Worm (Caenorhabditis elegans) whole organism, late embryonic: ENCODE measurements around the gene F31D5.2.

Experiments used
- F13H6.1 ChIP-seq: sonication (generic microtip); optimal IDR thresholded peaks from 2 replicates; lab custom pipeline; 2016; ENCODE audit warnings: missing genetic modification characterization, missing compliant biosample characterization
- ama-1 ChIP-seq: fragments of 150-350 bp; optimal IDR thresholded peaks from 2 replicates; lab custom pipeline; 2014
- ceh-31 ChIP-seq: sonication (generic microtip); optimal IDR thresholded peaks from 2 replicates; lab custom pipeline; 2016; ENCODE audit warnings: missing genetic modification characterization, missing compliant biosample characterization
- ceh-9 ChIP-seq: sonication (generic microtip); optimal IDR thresholded peaks from 2 replicates; lab custom pipeline; 2016; ENCODE audit warnings: mild to moderate bottlenecking, missing genetic modification characterization, inconsistent platforms, missing compliant biosample characterization
- fkh-10 ChIP-seq: fragments of 150-350 bp; optimal IDR thresholded peaks from 2 replicates; lab custom pipeline; 2014; ENCODE audit warnings: missing biosample characterization, missing genetic modification reagents, missing genetic modification characterization
- lin-11 ChIP-seq: fragments of 200-800 bp; sonication (Bioruptor generic); optimal IDR thresholded peaks from 2 replicates; lab custom pipeline; 2018; ENCODE audit warnings: mild to moderate bottlenecking, missing genetic modification characterization, missing compliant biosample characterization
- nfya-1 ChIP-seq: sonication (generic microtip); optimal IDR thresholded peaks from 2 replicates; lab custom pipeline; 2017; ENCODE audit warnings: missing genetic modification characterization, mild to moderate bottlenecking, missing compliant biosample characterization, antibody characterized with exemption, moderate library complexity
- npax-4 ChIP-seq: sonication (generic microtip); optimal IDR thresholded peaks from 2 replicates; lab custom pipeline; 2016; ENCODE audit warnings: missing genetic modification characterization, missing compliant biosample characterization
- pax-1 ChIP-seq: fragments of 150-350 bp; optimal IDR thresholded peaks from 2 replicates; lab custom pipeline; 2014; ENCODE audit warnings: missing biosample characterization, missing genetic modification characterization
- pha-4 ChIP-seq: fragments of 150-350 bp; optimal IDR thresholded peaks from 2 replicates; lab custom pipeline; 2018; ENCODE audit warnings: missing biosample characterization, missing genetic modification reagents, missing genetic modification characterization
- pros-1 ChIP-seq: fragments of 150-350 bp; optimal IDR thresholded peaks from 2 replicates; lab custom pipeline; 2014; ENCODE audit warnings: missing biosample characterization, missing genetic modification reagents, missing genetic modification characterization
- rnt-1 ChIP-seq: sonication (generic microtip); optimal IDR thresholded peaks from 2 replicates; lab custom pipeline; 2016; ENCODE audit warnings: missing genetic modification characterization, missing compliant biosample characterization
- tbx-2 ChIP-seq: sonication (generic microtip); optimal IDR thresholded peaks from 2 replicates; lab custom pipeline; 2016; ENCODE audit warnings: missing genetic modification characterization, missing compliant biosample characterization
- unc-86 ChIP-seq: sonication (generic microtip); optimal IDR thresholded peaks from 2 replicates; lab custom pipeline; 2016; ENCODE audit warnings: missing genetic modification characterization, missing compliant biosample characterization

DNA sequence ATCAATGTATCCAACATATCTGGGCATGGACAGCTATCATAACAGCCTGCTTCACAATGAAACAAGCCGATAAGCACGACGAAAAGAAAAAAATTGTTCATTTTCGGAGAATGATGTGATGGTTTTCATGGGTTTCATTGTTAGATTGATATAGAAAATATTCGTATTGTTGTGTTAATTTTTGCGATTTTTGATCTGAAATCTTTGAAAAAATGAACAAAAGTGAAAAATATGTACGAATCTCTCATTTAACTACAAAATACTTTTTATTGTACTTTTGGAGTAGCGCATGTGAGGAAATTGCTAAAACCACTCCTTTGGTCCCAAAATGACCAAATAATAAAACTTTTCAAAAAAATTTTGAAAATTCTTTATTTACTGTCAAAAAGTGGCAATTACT is 44.9 kb upstream of the F31D5.2 start, which contains the start of gene R03H10.5:
- TF ChIP-seq pha-4 (tag; lab: Kevin White, UChicago) (no peak), lin-11 (tag; lab: Kevin White, UChicago) (no peak), ama-1 (lab: Kevin White, UChicago) (no peak), npax-4 (tag; lab: Kevin White, UChicago) (no peak), rnt-1 (tag; lab: Kevin White, UChicago) (no peak), nfya-1 (tag; lab: Kevin White, UChicago) (no peak), F13H6.1 (tag; lab: Kevin White, UChicago) (no peak), unc-86 (tag; lab: Kevin White, UChicago) (no peak), tbx-2 (no peak), ceh-9 (no peak), pax-1 (tag; lab: Kevin White, UChicago) (no peak), fkh-10 (no peak), pros-1 (no peak), ceh-31 (tag; lab: Kevin White, UChicago) (no peak)
